Fruit fly (Drosophila melanogaster): ENCODE data around the gene Ten-a.

The Ten-a gene

DNA sequence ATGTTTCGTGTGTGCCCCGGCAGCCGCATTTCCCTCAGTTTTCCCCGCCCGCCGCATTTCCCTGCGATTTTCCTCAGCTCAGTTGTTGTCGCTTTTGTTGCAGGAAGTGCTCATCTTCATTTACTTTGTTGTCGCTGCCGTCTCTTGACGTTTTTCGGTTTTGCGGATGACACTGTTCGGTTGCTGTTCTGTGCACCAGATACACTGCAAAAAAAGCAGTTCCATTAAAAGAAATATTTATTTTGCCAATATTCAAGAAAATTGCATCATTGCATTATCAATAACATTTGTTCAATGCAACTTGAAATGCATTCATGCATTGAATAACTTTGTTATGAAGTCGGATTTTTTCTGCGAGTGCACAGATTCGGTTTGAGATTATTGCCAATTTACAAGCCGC, 174.1 kb downstream of the Ten-a start (continued):
- TF ChIP-seq Side (GFP tag; optimal IDR thresholded peaks at IDR 0.05) (peak; percentile 20), CG8290 (GFP tag; optimal IDR thresholded peaks at IDR 0.05) (no peak), CG8290 (tag; optimal IDR thresholded peaks at IDR 0.05) (peak in 1 of 2 experiments; percentile 34), Nf-YA (GFP tag; IDR thresholded peaks at IDR 0.05) (no peak), CG9609 (GFP tag; optimal IDR thresholded peaks at IDR 0.05) (peak; percentile 11), CG14667 (GFP tag; IDR thresholded peaks at IDR 0.05) (peak; percentile 48; the same call in 1 of the 2 replicates), gcm (GFP tag; optimal IDR thresholded peaks at IDR 0.05) (no peak), ro (GFP tag; IDR thresholded peaks at IDR 0.05) (no peak), so (GFP tag; IDR thresholded peaks at IDR 0.05) (peak; percentile 46; the same call in 1 of the 3 replicates), HLH54F (GFP tag; optimal IDR thresholded peaks at IDR 0.05) (no peak), chinmo (GFP tag; IDR thresholded peaks at IDR 0.05; ENCODE audit: partially characterized antibody) (no peak), Hey (tag; optimal IDR thresholded peaks at IDR 0.05) (no peak), tin (GFP tag; optimal IDR thresholded peaks at IDR 0.05) (peak; percentile 54), nerfin-2 (GFP tag; IDR thresholded peaks at IDR 0.05; ENCODE audit: partially characterized antibody) (no peak), CG17328 (GFP tag; IDR thresholded peaks at IDR 0.05) (peak; percentile 74), ac (GFP tag; optimal IDR thresholded peaks at IDR 0.05) (peak; percentile 40), ERR (GFP tag; optimal IDR thresholded peaks at IDR 0.05) (no peak), Max (GFP tag; optimal IDR thresholded peaks at IDR 0.05) (peak; percentile 28), CG31441 (GFP tag; IDR thresholded peaks at IDR 0.05) (0 out of 2 replicates have a peak, but pooled peaks have one; percentile 18), gem (tag; optimal IDR thresholded peaks at IDR 0.05) (peak; percentile 73), danr (GFP tag; IDR thresholded peaks at IDR 0.05) (no peak), CG12071 (GFP tag; optimal IDR thresholded peaks at IDR 0.05) (no peak), CG5953 (GFP tag; IDR thresholded peaks at IDR 0.05) (no peak), cato (GFP tag; optimal IDR thresholded peaks at IDR 0.05; ENCODE audit: borderline replicate concordance) (no peak), B-H2 (GFP tag; optimal IDR thresholded peaks at IDR 0.05) (no peak), CG30020 (tag; optimal IDR thresholded peaks at IDR 0.05) (no peak), Myb (GFP tag; optimal IDR thresholded peaks at IDR 0.05) (no peak), CG13624 (GFP tag; optimal IDR thresholded peaks at IDR 0.05) (no peak), CG6272 (GFP tag; IDR thresholded peaks at IDR 0.05) (peak; percentile 61), ken (GFP tag; IDR thresholded peaks at IDR 0.05) (peak; percentile 40; the same call in 1 of the 3 replicates), gt (GFP tag; IDR thresholded peaks at IDR 0.05) (no peak), CG14710 (tag; optimal IDR thresholded peaks at IDR 0.05) (peak; percentile 53), inv (GFP tag; IDR thresholded peaks at IDR 0.05; ENCODE audit: partially characterized antibody) (no peak), pb (GFP tag; optimal IDR thresholded peaks at IDR 0.05) (no peak), D (optimal IDR thresholded peaks at IDR 0.05) (no peak), D (GFP tag; optimal IDR thresholded peaks at IDR 0.05) (peak; percentile 45), CG7357 (GFP tag; IDR thresholded peaks at IDR 0.05) (no peak), vfl (GFP tag; optimal IDR thresholded peaks at IDR 0.05) (no peak), D19A (tag; optimal IDR thresholded peaks at IDR 0.05) (peak; percentile 26), CG6813 (GFP tag; optimal IDR thresholded peaks at IDR 0.05) (peak; percentile 22), corto (GFP tag; optimal IDR thresholded peaks at IDR 0.05) (no peak), CG9817 (tag; optimal IDR thresholded peaks at IDR 0.05) (no peak), CG4820 (GFP tag; optimal IDR thresholded peaks at IDR 0.05) (peak; percentile 46), CG12744 (GFP tag; optimal IDR thresholded peaks at IDR 0.05) (no peak), CG2199 (GFP tag; IDR thresholded peaks at IDR 0.05) (no peak), CG10979 (tag; optimal IDR thresholded peaks at IDR 0.05) (peak; percentile 74)
